Fruit fly (Drosophila melanogaster): Measurements from ENCODE around the gene Pi4KIIIalpha.

Pi4KIIIalpha gene

DNA sequence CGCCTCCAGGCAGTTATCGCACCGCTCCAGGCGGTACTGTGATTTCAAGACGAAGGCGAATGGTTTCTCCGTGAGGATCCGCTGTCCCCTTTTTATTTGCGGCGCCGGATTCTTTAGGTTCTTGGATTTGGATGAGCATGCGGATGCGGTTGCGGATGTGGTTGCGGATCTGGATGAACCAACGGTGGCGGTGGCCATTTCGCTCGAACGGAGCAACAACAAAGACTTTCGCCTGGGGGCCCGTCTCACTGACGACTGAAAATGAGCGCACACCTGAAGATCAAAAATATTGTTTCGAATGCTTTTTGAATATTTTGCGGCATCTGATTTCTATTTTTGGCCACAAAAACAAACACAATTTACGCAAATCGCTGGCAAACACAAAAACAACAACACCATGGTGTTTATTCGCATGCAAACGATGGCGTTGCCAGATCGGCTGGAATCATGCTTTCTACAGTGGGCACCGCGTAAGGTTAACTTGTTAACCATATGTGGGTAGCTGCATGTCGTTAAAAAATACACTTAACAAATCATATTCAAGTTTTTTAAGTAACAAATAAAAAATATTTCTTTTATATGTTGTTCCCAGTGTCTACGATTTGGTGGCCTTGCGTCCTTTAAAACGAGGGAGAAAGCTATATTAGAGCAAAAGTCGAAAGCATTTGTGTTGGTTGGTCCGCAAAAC lies 16.0 kb upstream of the Pi4KIIIalpha start, which contains the start of gene Smyd3 (continued):
- TF ChIP-seq Ravus (GFP tag; IDR thresholded peaks at IDR 0.05): peak; percentile 24; the same call in 1 of the 2 replicates
- TF ChIP-seq CG6813 (GFP tag; optimal IDR thresholded peaks at IDR 0.05): peak; percentile 72
- no peak for TF ChIP-seq gsb-n (tag; optimal IDR thresholded peaks at IDR 0.05)
- peak; percentile 53 for TF ChIP-seq nom (GFP tag; optimal IDR thresholded peaks at IDR 0.05)
- no peak for TF ChIP-seq sima (GFP tag; optimal IDR thresholded peaks at IDR 0.05)
- TF ChIP-seq CG18476 (GFP tag; optimal IDR thresholded peaks at IDR 0.05): peak; percentile 62
- TF ChIP-seq Stat92E (GFP tag; optimal IDR thresholded peaks at IDR 0.05): no peak
- peak; percentile 18 for TF ChIP-seq CG17802 (tag; optimal IDR thresholded peaks at IDR 0.05)
- TF ChIP-seq Hsf (GFP tag; optimal IDR thresholded peaks at IDR 0.05): peak; percentile 78
- no peak for TF ChIP-seq disco-r (GFP tag; optimal IDR thresholded peaks at IDR 0.05)
- no peak for TF ChIP-seq CG6791 (GFP tag; IDR thresholded peaks at IDR 0.05; ENCODE audit: partially characterized antibody)
- TF ChIP-seq ems (GFP tag; optimal IDR thresholded peaks at IDR 0.05): peak; percentile 78
- peak; percentile 73 for TF ChIP-seq CG14667 (GFP tag; IDR thresholded peaks at IDR 0.05)
- peak; percentile 59 for TF ChIP-seq CG31388 (GFP tag; optimal IDR thresholded peaks at IDR 0.05)
- peak; percentile 48 for TF ChIP-seq org-1 (GFP tag; optimal IDR thresholded peaks at IDR 0.05)
- no peak for TF ChIP-seq Elba2 (GFP tag; optimal IDR thresholded peaks at IDR 0.05)
- TF ChIP-seq Nf-YC (tag; optimal IDR thresholded peaks at IDR 0.05): peak; percentile 53
- TF ChIP-seq CG11456 (GFP tag; IDR thresholded peaks at IDR 0.05): peak; percentile 88
- no peak for TF ChIP-seq Lpt (GFP tag; optimal IDR thresholded peaks at IDR 0.05)
- TF ChIP-seq CG11398 (GFP tag; optimal IDR thresholded peaks at IDR 0.05): peak; percentile 39
- TF ChIP-seq unpg (GFP tag; optimal IDR thresholded peaks at IDR 0.05): peak; percentile 80
- TF ChIP-seq fd3F (GFP tag; optimal IDR thresholded peaks at IDR 0.05): peak; percentile 63
- no peak for TF ChIP-seq Lhr (GFP tag; optimal IDR thresholded peaks at IDR 0.05)
- peak; percentile 85 for TF ChIP-seq HLH54F (GFP tag; optimal IDR thresholded peaks at IDR 0.05)
- peak; percentile 42 for TF ChIP-seq Six4 (GFP tag; optimal IDR thresholded peaks at IDR 0.05)
- peak; percentile 68 for TF ChIP-seq MESR4 (GFP tag; optimal IDR thresholded peaks at IDR 0.05)
- TF ChIP-seq Camta (GFP tag; optimal IDR thresholded peaks at IDR 0.05): peak; percentile 77
- TF ChIP-seq cas (GFP tag; IDR thresholded peaks at IDR 0.05): peak; percentile 71
- peak; percentile 76 for TF ChIP-seq zfh2 (GFP tag; optimal IDR thresholded peaks at IDR 0.05)
- peak; percentile 67 for TF ChIP-seq bcd (GFP tag; optimal IDR thresholded peaks at IDR 0.05)
- peak; percentile 64 for TF ChIP-seq cwo (GFP tag; optimal IDR thresholded peaks at IDR 0.05)
- peak; percentile 42 for TF ChIP-seq CG2116 (GFP tag; optimal IDR thresholded peaks at IDR 0.05)
- TF ChIP-seq CG7745 (tag; optimal IDR thresholded peaks at IDR 0.05): no peak
- TF ChIP-seq fd96Cb (tag; optimal IDR thresholded peaks at IDR 0.05): peak; percentile 64
- peak; percentile 19; the same call in 1 of the 2 replicates for TF ChIP-seq ro (GFP tag; IDR thresholded peaks at IDR 0.05)
- TF ChIP-seq CG3847 (GFP tag; IDR thresholded peaks at IDR 0.05): peak; percentile 84
- no peak for TF ChIP-seq kni (GFP tag; optimal IDR thresholded peaks at IDR 0.05)
- TF ChIP-seq CrebB (tag; optimal IDR thresholded peaks at IDR 0.05): peak; percentile 58
- peak; percentile 82 for TF ChIP-seq lmd (GFP tag; IDR thresholded peaks at IDR 0.05)
- TF ChIP-seq CG10979 (tag; optimal IDR thresholded peaks at IDR 0.05): peak; percentile 65
- no peak for TF ChIP-seq CG5180 (GFP tag; optimal IDR thresholded peaks at IDR 0.05)
- TF ChIP-seq Eip74EF (GFP tag; optimal IDR thresholded peaks at IDR 0.05): no peak
- no peak for TF ChIP-seq caup (GFP tag; optimal IDR thresholded peaks at IDR 0.05; ENCODE audit: severe bottlenecking)
- peak; percentile 49 for TF ChIP-seq slp2 (GFP tag; optimal IDR thresholded peaks at IDR 0.05)
- TF ChIP-seq toy (GFP tag; IDR thresholded peaks at IDR 0.05): no peak
- peak; percentile 76 for TF ChIP-seq E2f1 (GFP tag; IDR thresholded peaks at IDR 0.05)
- TF ChIP-seq aop (GFP tag; IDR thresholded peaks at IDR 0.05): no peak
- TF ChIP-seq pnt (GFP tag; optimal IDR thresholded peaks at IDR 0.05): peak; percentile 61
- peak; percentile 63 for TF ChIP-seq CG1647 (GFP tag; optimal IDR thresholded peaks at IDR 0.05)
